Worm (Caenorhabditis elegans) whole organism, L3 larva: ENCODE measurements around the gene mab-10.

Source experiments
- R02D3.7 ChIP-seq: fragments of 150-350 bp; optimal IDR thresholded peaks from 2 replicates; lab custom pipeline; 2014; ENCODE audit warnings: missing biosample characterization, missing genetic modification characterization
- ZK546.5 ChIP-seq: sonication (generic microtip); optimal IDR thresholded peaks from 2 replicates; lab custom pipeline; 2017; ENCODE audit warnings: missing biosample characterization, missing genetic modification characterization
- aly-2 ChIP-seq: fragments of 150-350 bp; optimal IDR thresholded peaks from 2 replicates; lab custom pipeline; 2014; ENCODE audit warnings: missing biosample characterization, missing genetic modification characterization
- ama-1 ChIP-seq: fragments of 150-350 bp; optimal IDR thresholded peaks from 2 replicates; lab custom pipeline; 2018
- ceh-16 ChIP-seq: sonication (generic microtip); optimal IDR thresholded peaks from 2 replicates; lab custom pipeline; 2017; ENCODE audit warnings: missing biosample characterization, missing genetic modification characterization
- ceh-28 ChIP-seq: fragments of 150-350 bp; optimal IDR thresholded peaks from 2 replicates; lab custom pipeline; 2014; ENCODE audit warnings: missing biosample characterization, missing genetic modification reagents, missing genetic modification characterization
- ceh-82 ChIP-seq: fragments of 150-350 bp; optimal IDR thresholded peaks from 2 replicates; lab custom pipeline; 2014; ENCODE audit warnings: missing biosample characterization, missing genetic modification characterization
- ceh-9 ChIP-seq: sonication (generic microtip); optimal IDR thresholded peaks from 2 replicates; lab custom pipeline; 2018; ENCODE audit warnings: missing biosample characterization, missing genetic modification characterization
- daf-12 ChIP-seq: fragments of 150-350 bp; optimal IDR thresholded peaks from 2 replicates; lab custom pipeline; 2014; ENCODE audit warnings: missing biosample characterization, missing genetic modification reagents, missing genetic modification characterization
- egl-27 ChIP-seq: sonication (generic microtip); optimal IDR thresholded peaks from 4 replicates; lab custom pipeline; 2017; ENCODE audit warnings: missing biosample characterization, missing genetic modification reagents, missing genetic modification characterization
- egl-5 ChIP-seq: fragments of 150-350 bp; optimal IDR thresholded peaks from 2 replicates; lab custom pipeline; 2017; ENCODE audit warnings: missing biosample characterization, missing genetic modification reagents, missing genetic modification characterization, inconsistent platforms
- elt-1 ChIP-seq: fragments of 150-350 bp; optimal IDR thresholded peaks from 2 replicates; lab custom pipeline; 2014; ENCODE audit warnings: missing biosample characterization, missing genetic modification characterization
- elt-2 ChIP-seq: sonication (generic microtip); optimal IDR thresholded peaks from 2 replicates; lab custom pipeline; 2016; ENCODE audit warnings: missing genetic modification reagents, mild to moderate bottlenecking, missing genetic modification characterization, missing compliant biosample characterization
- elt-3 ChIP-seq, 3 experiments: fragments of 150-350 bp in 1 of 3; sonication (generic microtip) in 2 of 3; optimal IDR thresholded peaks; 2 replicates in 2 of 3; 4 replicates in 1 of 3; lab custom pipeline; 2014 to 2017; ENCODE audit warnings: missing biosample characterization in 3 of 3, missing genetic modification characterization in 3 of 3
- eor-1 ChIP-seq, 2 experiments: fragments of 150-350 bp; optimal IDR thresholded peaks; 2 replicates each; lab custom pipeline; 2014 to 2018; ENCODE audit warnings: missing biosample characterization in 2 of 2, missing genetic modification characterization in 2 of 2
- fkh-10 ChIP-seq: sonication (generic microtip); optimal IDR thresholded peaks from 2 replicates; lab custom pipeline; 2017; ENCODE audit warnings: missing biosample characterization, missing genetic modification reagents, missing genetic modification characterization
- fkh-2 ChIP-seq: fragments of 150-350 bp; optimal IDR thresholded peaks from 2 replicates; lab custom pipeline; 2014; ENCODE audit warnings: missing biosample characterization, missing genetic modification reagents, missing genetic modification characterization
- fos-1 ChIP-seq: fragments of 150-350 bp; optimal IDR thresholded peaks from 2 replicates; lab custom pipeline; 2014; ENCODE audit warnings: missing biosample characterization, missing genetic modification characterization
- hmg-11 ChIP-seq: sonication (generic microtip); optimal IDR thresholded peaks from 2 replicates; lab custom pipeline; 2016; ENCODE audit warnings: missing genetic modification characterization, missing compliant biosample characterization
- jun-1 ChIP-seq: fragments of 150-350 bp; optimal IDR thresholded peaks from 2 replicates; lab custom pipeline; 2014; ENCODE audit warnings: missing biosample characterization, missing genetic modification reagents, missing genetic modification characterization
- lin-15B ChIP-seq: fragments of 150-350 bp; optimal IDR thresholded peaks from 2 replicates; lab custom pipeline; 2014; ENCODE audit warnings: missing biosample characterization, missing genetic modification characterization
- lin-39 ChIP-seq: fragments of 150-350 bp; optimal IDR thresholded peaks from 2 replicates; lab custom pipeline; 2018; ENCODE audit warnings: missing biosample characterization, missing genetic modification reagents, missing genetic modification characterization
- lsy-12 ChIP-seq: sonication (generic microtip); optimal IDR thresholded peaks from 2 replicates; lab custom pipeline; 2016; ENCODE audit warnings: mild to moderate bottlenecking, missing genetic modification characterization, missing compliant biosample characterization
- mdl-1 ChIP-seq: fragments of 150-350 bp; optimal IDR thresholded peaks from 2 replicates; lab custom pipeline; 2014; ENCODE audit warnings: missing biosample characterization, missing genetic modification characterization
- mml-1 ChIP-seq: fragments of 150-350 bp; sonication (generic microtip); optimal IDR thresholded peaks from 3 replicates; lab custom pipeline; 2014; ENCODE audit warnings: missing biosample characterization, missing genetic modification characterization
- nfya-1 ChIP-seq: sonication (generic microtip); optimal IDR thresholded peaks from 2 replicates; lab custom pipeline; 2017; ENCODE audit warnings: missing genetic modification characterization, mild to moderate bottlenecking, missing compliant biosample characterization, antibody characterized with exemption, moderate library complexity; ENCODE audit not compliant: insufficient read depth
- nhr-11 ChIP-seq: fragments of 150-350 bp; optimal IDR thresholded peaks from 2 replicates; lab custom pipeline; 2014; ENCODE audit warnings: missing biosample characterization, missing genetic modification characterization
- nhr-12 ChIP-seq: fragments of 150-350 bp; optimal IDR thresholded peaks from 2 replicates; lab custom pipeline; 2014; ENCODE audit warnings: missing biosample characterization, missing genetic modification characterization
- nhr-23 ChIP-seq: fragments of 150-350 bp; optimal IDR thresholded peaks from 2 replicates; lab custom pipeline; 2014; ENCODE audit warnings: missing biosample characterization, missing genetic modification reagents, missing genetic modification characterization
- nhr-237 ChIP-seq: fragments of 150-350 bp; optimal IDR thresholded peaks from 2 replicates; lab custom pipeline; 2014; ENCODE audit warnings: missing biosample characterization, missing genetic modification characterization
- nhr-25 ChIP-seq: sonication (generic microtip); optimal IDR thresholded peaks from 2 replicates; lab custom pipeline; 2017; ENCODE audit warnings: missing biosample characterization, missing genetic modification characterization
- nhr-28 ChIP-seq: fragments of 150-350 bp; optimal IDR thresholded peaks from 2 replicates; lab custom pipeline; 2014; ENCODE audit warnings: missing biosample characterization, missing genetic modification characterization
- nhr-43 ChIP-seq: sonication (generic microtip); optimal IDR thresholded peaks from 2 replicates; lab custom pipeline; 2016; ENCODE audit warnings: mild to moderate bottlenecking, missing genetic modification characterization, missing compliant biosample characterization; ENCODE audit not compliant: poor library complexity, severe bottlenecking
- nhr-67 ChIP-seq: fragments of 150-350 bp; optimal IDR thresholded peaks from 2 replicates; lab custom pipeline; 2014; ENCODE audit warnings: missing biosample characterization, missing genetic modification characterization
- nhr-76 ChIP-seq: fragments of 150-350 bp; sonication (generic microtip); optimal IDR thresholded peaks from 5 replicates; lab custom pipeline; 2014; ENCODE audit warnings: missing biosample characterization, missing genetic modification characterization
- nhr-77 ChIP-seq: fragments of 150-350 bp; optimal IDR thresholded peaks from 2 replicates; lab custom pipeline; 2014; ENCODE audit warnings: missing biosample characterization, missing genetic modification characterization
- pha-4 ChIP-seq: fragments of 150-350 bp; optimal IDR thresholded peaks from 2 replicates; lab custom pipeline; 2014; ENCODE audit warnings: missing biosample characterization, missing genetic modification reagents, missing genetic modification characterization
- pqm-1 ChIP-seq: fragments of 150-350 bp; optimal IDR thresholded peaks from 2 replicates; lab custom pipeline; 2017; ENCODE audit warnings: missing biosample characterization, missing genetic modification characterization, inconsistent platforms
- sea-2 ChIP-seq: fragments of 150-350 bp; sonication (generic microtip); optimal IDR thresholded peaks from 4 replicates; lab custom pipeline; 2014; ENCODE audit warnings: missing biosample characterization, missing genetic modification reagents, missing genetic modification characterization
- skn-1 ChIP-seq: fragments of 150-350 bp; optimal IDR thresholded peaks from 2 replicates; lab custom pipeline; 2014; ENCODE audit warnings: missing biosample characterization, missing genetic modification characterization
- snpc-4 ChIP-seq: fragments of 150-350 bp; optimal IDR thresholded peaks from 2 replicates; lab custom pipeline; 2014; ENCODE audit warnings: missing biosample characterization, missing genetic modification characterization
- tbx-2 ChIP-seq: sonication (generic microtip); optimal IDR thresholded peaks from 2 replicates; lab custom pipeline; 2016; ENCODE audit warnings: mild to moderate bottlenecking, missing genetic modification characterization, missing compliant biosample characterization
- unc-39 ChIP-seq: sonication (generic microtip); optimal IDR thresholded peaks from 4 replicates; lab custom pipeline; 2017; ENCODE audit warnings: missing biosample characterization, missing genetic modification characterization
- unc-62 ChIP-seq: fragments of 150-350 bp; sonication (generic microtip); optimal IDR thresholded peaks from 4 replicates; lab custom pipeline; 2014; ENCODE audit warnings: missing biosample characterization, missing genetic modification reagents, missing genetic modification characterization
- zag-1 ChIP-seq: fragments of 150-350 bp; optimal IDR thresholded peaks from 2 replicates; lab custom pipeline; 2014; ENCODE audit warnings: missing biosample characterization, missing genetic modification characterization
- ztf-11 ChIP-seq: fragments of 150-350 bp; optimal IDR thresholded peaks from 2 replicates; lab custom pipeline; 2014; ENCODE audit warnings: missing biosample characterization, missing genetic modification characterization
- ztf-4 ChIP-seq: fragments of 150-350 bp; optimal IDR thresholded peaks from 2 replicates; lab custom pipeline; 2014; ENCODE audit warnings: missing biosample characterization, missing genetic modification characterization

Gene mab-10

ce11 chrII:10542654-10543456 is 15.0 kb downstream of the mab-10 start:
- TF ChIP-seq elt-1 (tag; lab: Kevin White, UChicago): no peak
- TF ChIP-seq fos-1 (tag; lab: Kevin White, UChicago): no peak
- TF ChIP-seq ama-1: peak; percentile 90
- no peak for TF ChIP-seq egl-27 (tag; lab: Kevin White, UChicago)
- no peak for TF ChIP-seq tbx-2 (tag; lab: Kevin White, UChicago)
- TF ChIP-seq skn-1 (tag; lab: Kevin White, UChicago): no peak
- TF ChIP-seq mdl-1 (tag; lab: Kevin White, UChicago): no peak
- TF ChIP-seq ceh-16 (tag; lab: Kevin White, UChicago): no peak
- TF ChIP-seq ceh-9 (tag; lab: Kevin White, UChicago): no peak
- TF ChIP-seq unc-62 (GFP tag; lab: Kevin White, UChicago): no peak
- no peak for TF ChIP-seq nhr-77 (tag; lab: Kevin White, UChicago)
- TF ChIP-seq mml-1 (tag; lab: Kevin White, UChicago): no peak
- TF ChIP-seq elt-2 (tag; lab: Kevin White, UChicago): no peak
- TF ChIP-seq nhr-11 (tag; lab: Kevin White, UChicago): peak; percentile 1
- no peak for TF ChIP-seq nhr-76 (tag; lab: Kevin White, UChicago)
- no peak for TF ChIP-seq sea-2 (GFP tag; lab: Kevin White, UChicago)
- TF ChIP-seq nhr-25: peak; percentile 69
- no peak for TF ChIP-seq snpc-4 (tag; lab: Kevin White, UChicago)
- TF ChIP-seq aly-2 (tag; lab: Kevin White, UChicago): no peak
- no peak for TF ChIP-seq ZK546.5 (tag; lab: Kevin White, UChicago)
- TF ChIP-seq lsy-12: no peak
- no peak for TF ChIP-seq fkh-10
- no peak for TF ChIP-seq R02D3.7
- no peak for TF ChIP-seq ztf-11 (tag; lab: Kevin White, UChicago)
- no peak for TF ChIP-seq nhr-237 (tag; lab: Kevin White, UChicago)
- no peak for TF ChIP-seq hmg-11 (tag; lab: Kevin White, UChicago)
- no peak for TF ChIP-seq pha-4
- TF ChIP-seq eor-1 (tag; optimal IDR thresholded peaks at IDR 0.05; lab: Kevin White, UChicago): no peak
- no peak for TF ChIP-seq nhr-28 (tag; lab: Kevin White, UChicago)
- TF ChIP-seq lin-39 (tag; lab: Kevin White, UChicago): no peak
- no peak for TF ChIP-seq daf-12 (tag; lab: Kevin White, UChicago)
- peak; percentile 50 for TF ChIP-seq nhr-23 (tag; lab: Kevin White, UChicago)
- no peak for TF ChIP-seq ceh-28 (tag; lab: Kevin White, UChicago)
- TF ChIP-seq egl-5 (tag; lab: Kevin White, UChicago): no peak
- TF ChIP-seq fkh-2 (tag; lab: Kevin White, UChicago): no peak
- peak; percentile 70 for TF ChIP-seq nhr-43 (tag; lab: Kevin White, UChicago)
- no peak for TF ChIP-seq lin-15B (tag; lab: Kevin White, UChicago)
- no peak for TF ChIP-seq nhr-67
- TF ChIP-seq ztf-4 (tag; lab: Kevin White, UChicago): peak; percentile 62
- no peak for TF ChIP-seq unc-39 (tag; lab: Kevin White, UChicago)
- TF ChIP-seq zag-1 (tag; lab: Kevin White, UChicago): no peak
- no peak for TF ChIP-seq elt-3 (tag; optimal IDR thresholded peaks at IDR 0.05; lab: Kevin White, UChicago)
- TF ChIP-seq ceh-82 (tag; lab: Kevin White, UChicago): no peak
- no peak for TF ChIP-seq pqm-1 (tag; lab: Kevin White, UChicago)
- TF ChIP-seq nfya-1 (tag; lab: Kevin White, UChicago): peak; percentile 40
- no peak for TF ChIP-seq nhr-12 (tag; lab: Kevin White, UChicago)
- peak; percentile 12 for TF ChIP-seq jun-1
